Worm (Caenorhabditis elegans) whole organism, L4 larva: ENCODE data around the gene F17C11.2.

Experiments
- ama-1 ChIP-seq: fragments of 150-350 bp; optimal IDR thresholded peaks from 2 replicates; lab custom pipeline; 2014; ENCODE audit warnings: inconsistent platforms, mixed read lengths
- dpl-1 ChIP-seq: fragments of 150-350 bp; optimal IDR thresholded peaks from 2 replicates; lab custom pipeline; 2014; ENCODE audit warnings: missing biosample characterization, missing genetic modification reagents, missing genetic modification characterization
- dve-1 ChIP-seq: sonication (generic microtip); optimal IDR thresholded peaks from 2 replicates; lab custom pipeline; 2017; ENCODE audit warnings: antibody characterized with exemption, mild to moderate bottlenecking, missing genetic modification characterization, missing compliant biosample characterization; ENCODE audit not compliant: insufficient read depth
- mdt-29 ChIP-seq: fragments of 200-800 bp; sonication (Bioruptor generic); IDR thresholded peaks from 2 replicates; pipeline ENCODE4 v1.3.6; 2022; ENCODE audit warnings: missing genetic modification reagents, missing genetic modification characterization, missing compliant biosample characterization
- mxl-2 ChIP-seq: fragments of 200-800 bp; sonication (Bioruptor generic); conservative IDR thresholded peaks from 2 replicates; pipeline ENCODE4 v1.3.6; 2022; ENCODE audit warnings: missing genetic modification reagents, missing genetic modification characterization, missing compliant biosample characterization
- nhr-237 ChIP-seq: sonication (generic microtip); optimal IDR thresholded peaks from 2 replicates; lab custom pipeline; 2017; ENCODE audit warnings: missing biosample characterization, missing genetic modification characterization
- pha-4 ChIP-seq, 2 experiments: fragments of 150-350 bp in 1 of 2; fragments of 200-800 bp in 1 of 2; sonication (Bioruptor generic) in 1 of 2; IDR thresholded peaks in 1 of 2; optimal IDR thresholded peaks in 1 of 2; 2 replicates each; pipeline versions ENCODE4 v1.3.6 to Lab custom; 2014 to 2022; ENCODE audit warnings: missing genetic modification characterization in 2 of 2, missing genetic modification reagents in 2 of 2, missing biosample characterization in 1 of 2, missing compliant biosample characterization in 1 of 2
- set-16 ChIP-seq: fragments of 200-800 bp; sonication (Bioruptor generic); IDR thresholded peaks from 2 replicates; pipeline ENCODE4 v1.3.6; 2022; ENCODE audit warnings: missing genetic modification reagents, missing genetic modification characterization, missing compliant biosample characterization
- unc-62 ChIP-seq, 3 experiments: fragments of 150-350 bp in 1 of 3; sonication (generic microtip); optimal IDR thresholded peaks in 2 of 3; peaks in 1 of 3; 1 replicate in 1 of 3; 2 replicates in 2 of 3; lab custom pipeline; 2014 to 2017; ENCODE audit warnings: missing biosample characterization in 3 of 3, missing genetic modification characterization in 3 of 3, missing genetic modification reagents in 3 of 3, missing genotype in 1 of 3
- zip-11 ChIP-seq: fragments of 200-800 bp; sonication (Bioruptor generic); IDR thresholded peaks from 2 replicates; pipeline ENCODE4 v1.3.6; 2022; ENCODE audit warnings: missing genetic modification characterization, missing compliant biosample characterization
- ztf-7 ChIP-seq: fragments of 150-350 bp; optimal IDR thresholded peaks from 2 replicates; lab custom pipeline; 2014; ENCODE audit warnings: missing biosample characterization, missing genetic modification characterization

ce11 chrV:10925658-10926057 is 22.4 kb upstream of the F17C11.2 start:
- TF ChIP-seq pha-4 (GFP tag; IDR thresholded peaks at IDR 0.05; lab: Robert Waterston, UW) (no peak), pha-4 (tag; optimal IDR thresholded peaks at IDR 0.05; lab: Kevin White, UChicago) (no peak), set-16 (no peak), ztf-7 (tag; lab: Kevin White, UChicago) (no peak), ama-1 (lab: Kevin White, UChicago) (no peak), zip-11 (GFP tag; lab: Robert Waterston, UW) (no peak), mdt-29 (GFP tag; lab: Robert Waterston, UW) (no peak), nhr-237 (tag; lab: Kevin White, UChicago) (no peak), dpl-1 (GFP tag; lab: Kevin White, UChicago) (no peak), unc-62 (GFP tag; optimal IDR thresholded peaks at IDR 0.05 in 1 of 2; lab: Kevin White, UChicago) (no peak), unc-62 (tag; optimal IDR thresholded peaks at IDR 0.05; lab: Kevin White, UChicago) (no peak), dve-1 (tag; lab: Kevin White, UChicago) (no peak), mxl-2 (GFP tag; lab: Robert Waterston, UW) (no peak)
